Fruit fly (Drosophila melanogaster) ovary, adult (tissue): ENCODE measurements around the gene CG34028.

Source experiments
- CG17801 ChIP-seq: fragments of 200-800 bp; optimal IDR thresholded peaks from 2 replicates; lab custom pipeline; 2019; ENCODE audit warnings: missing biosample characterization, mild to moderate bottlenecking, missing genetic modification characterization, moderate library complexity; ENCODE audit not compliant: partially characterized antibody

The CG34028 gene

DNA sequence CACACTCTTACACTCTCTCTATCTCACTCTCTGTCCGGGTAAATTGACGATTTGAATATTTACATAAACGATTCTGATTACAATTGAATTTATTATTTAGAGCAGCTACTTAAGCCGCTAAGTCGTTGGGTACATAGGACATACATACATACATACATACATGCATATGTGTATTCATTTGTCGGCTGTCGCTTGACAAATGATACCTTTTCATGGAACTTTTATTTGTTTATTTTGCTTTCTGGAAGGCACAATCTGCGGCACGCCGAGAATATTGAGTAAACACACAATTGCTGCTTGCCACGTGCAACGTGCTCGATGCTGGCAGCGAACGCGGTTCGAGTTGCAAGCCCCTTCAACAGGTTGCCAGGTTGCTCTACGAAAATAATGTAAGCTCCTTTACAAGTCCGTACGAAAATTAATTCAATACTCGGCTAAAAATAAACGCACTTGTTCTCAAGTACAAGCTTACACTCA, 10.5 kb upstream of the CG34028 start:
- TF ChIP-seq CG17801, result no peak

DNA sequence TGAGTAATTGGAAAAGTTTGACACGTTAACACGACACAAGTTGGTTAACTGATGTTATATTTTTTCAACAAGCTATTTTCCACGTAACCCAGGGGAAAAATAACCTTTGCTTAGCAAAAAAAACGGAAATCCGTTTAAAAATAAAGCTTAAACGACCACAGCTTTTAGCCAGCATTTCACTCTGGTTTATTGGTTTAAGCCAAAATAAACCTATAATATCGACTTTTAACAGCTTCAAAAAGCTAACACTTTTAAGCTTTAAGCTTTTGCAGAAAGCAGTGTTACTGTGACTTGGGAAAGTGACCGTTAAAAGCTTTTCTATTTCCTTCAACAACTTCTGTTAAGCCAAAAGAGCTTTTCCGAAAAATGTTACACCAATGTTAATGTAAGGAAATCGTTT, 9.0 kb upstream of the CG34028 start:
- no peak for TF ChIP-seq CG17801

DNA sequence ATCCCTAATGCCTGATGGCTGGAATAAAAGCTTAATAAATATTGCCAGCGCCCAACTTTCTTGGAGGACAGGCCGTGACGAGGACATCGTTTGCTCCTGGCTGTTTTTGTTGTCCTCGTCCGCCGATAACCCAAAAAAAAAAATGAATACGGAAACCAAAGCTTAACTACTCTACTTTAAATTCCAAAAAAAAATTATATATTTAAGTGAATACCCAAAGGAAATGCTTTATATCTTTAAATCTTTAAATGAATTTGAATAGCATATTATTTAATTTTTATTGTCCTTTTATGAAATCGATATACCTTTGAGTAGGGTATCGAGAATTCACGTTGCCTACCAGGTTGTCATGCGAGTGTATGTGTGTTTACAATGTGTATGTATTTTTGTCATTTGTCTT, 8.9 kb downstream of the CG34028 start:
- no peak for TF ChIP-seq CG17801

DNA sequence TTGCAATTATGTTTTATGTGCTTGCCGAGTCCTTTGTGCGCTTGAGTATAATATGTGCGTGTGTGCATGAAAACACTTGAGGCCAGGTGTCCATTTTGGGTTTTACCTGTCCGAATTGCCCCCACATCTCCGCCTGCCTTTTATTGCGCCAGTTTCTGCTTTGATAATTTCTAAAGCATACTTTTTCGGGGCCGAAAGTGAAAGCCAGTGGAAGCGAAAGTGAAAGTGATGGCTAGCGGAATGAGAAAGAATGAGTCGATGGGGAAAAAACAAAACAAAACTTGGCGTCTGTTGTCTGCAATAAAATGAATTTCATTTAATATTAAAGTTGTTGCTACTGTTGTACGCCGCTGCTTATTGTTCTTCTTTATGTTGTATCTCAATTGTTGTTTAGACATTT, 12.2 kb downstream of the CG34028 start:
- TF ChIP-seq CG17801, result no peak

DNA sequence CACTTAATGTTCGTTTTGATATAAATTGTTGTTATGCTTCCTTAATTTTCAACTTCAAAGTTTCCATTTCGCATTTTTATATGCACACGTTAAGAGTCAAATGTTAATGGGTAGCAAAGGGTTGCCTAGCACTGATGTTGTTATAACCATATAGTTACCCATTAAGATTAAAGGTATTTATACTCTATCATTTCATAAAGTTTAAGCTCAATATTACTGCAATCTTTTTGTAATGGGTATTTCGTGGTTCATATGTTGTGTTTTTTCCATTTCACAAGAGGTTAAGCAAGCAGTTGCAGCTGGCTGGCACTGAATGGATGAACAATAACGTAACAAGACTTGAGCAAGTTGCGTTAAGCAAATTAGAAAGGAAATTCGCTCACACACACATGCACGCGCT, 20.5 kb downstream of the CG34028 start:
- no peak for TF ChIP-seq CG17801

DNA sequence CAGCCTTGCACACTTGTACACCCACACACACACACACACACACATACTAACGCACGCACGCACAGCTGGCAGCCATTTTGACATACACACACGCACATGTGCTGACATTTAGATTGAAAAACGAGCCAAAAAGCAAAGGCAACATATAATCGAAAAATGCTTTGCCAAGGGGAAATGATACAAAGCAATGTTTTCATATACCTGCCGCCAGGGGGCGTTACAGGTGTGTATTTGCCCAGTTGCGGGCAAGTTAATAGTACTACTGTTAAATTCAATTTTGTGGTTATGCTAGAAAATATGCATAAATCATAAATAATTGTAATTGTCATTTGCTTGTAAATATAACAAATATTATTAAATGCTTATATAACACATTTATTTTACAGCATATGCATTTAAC, 21.1 kb downstream of the CG34028 start:
- TF ChIP-seq CG17801, result no peak

DNA sequence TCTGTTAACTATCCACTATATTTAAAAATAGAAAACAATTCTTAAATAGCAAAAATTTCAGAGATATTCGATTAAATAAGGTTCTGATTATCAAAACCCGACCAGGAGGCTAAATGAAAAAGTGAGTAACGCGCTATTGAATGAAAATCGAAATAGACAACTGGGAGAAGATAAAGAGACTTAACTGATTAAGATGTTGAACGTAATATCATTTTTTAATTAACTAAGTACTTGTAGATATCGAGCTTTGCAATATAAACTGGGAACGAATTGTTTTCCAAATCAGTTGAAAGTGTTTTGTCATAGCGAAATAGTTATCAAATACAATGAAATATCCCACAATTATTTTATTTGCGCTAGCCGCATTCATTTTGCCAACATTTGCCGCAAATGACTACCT, 22.2 kb downstream of the CG34028 start, which contains the start of gene CG34026:
Gene CG34026, plus strand, starts transcription at position 301 of the 400 bp plus-strand sequence.
- TF ChIP-seq CG17801, result no peak

DNA sequence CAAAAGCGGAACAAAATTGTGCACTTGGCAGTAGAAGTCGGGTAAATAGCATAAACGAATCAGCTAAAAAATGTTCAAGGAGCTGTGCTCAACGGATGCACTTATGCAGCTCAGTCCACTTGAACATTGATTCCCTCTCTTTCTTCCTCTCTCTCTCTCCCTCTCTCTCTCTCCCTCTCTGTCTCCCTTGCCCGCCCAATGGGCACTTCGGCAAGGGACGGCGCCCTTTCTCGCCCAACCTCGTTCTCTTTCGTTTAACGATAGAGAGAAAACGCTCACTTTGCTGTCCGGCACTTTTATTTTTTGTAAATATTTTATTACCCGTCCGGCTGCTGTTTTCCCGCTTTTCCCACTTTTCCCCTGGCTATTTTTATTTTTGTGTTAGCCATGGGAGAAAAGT, 33.1 kb downstream of the CG34028 start:
- TF ChIP-seq CG17801, result no peak

DNA sequence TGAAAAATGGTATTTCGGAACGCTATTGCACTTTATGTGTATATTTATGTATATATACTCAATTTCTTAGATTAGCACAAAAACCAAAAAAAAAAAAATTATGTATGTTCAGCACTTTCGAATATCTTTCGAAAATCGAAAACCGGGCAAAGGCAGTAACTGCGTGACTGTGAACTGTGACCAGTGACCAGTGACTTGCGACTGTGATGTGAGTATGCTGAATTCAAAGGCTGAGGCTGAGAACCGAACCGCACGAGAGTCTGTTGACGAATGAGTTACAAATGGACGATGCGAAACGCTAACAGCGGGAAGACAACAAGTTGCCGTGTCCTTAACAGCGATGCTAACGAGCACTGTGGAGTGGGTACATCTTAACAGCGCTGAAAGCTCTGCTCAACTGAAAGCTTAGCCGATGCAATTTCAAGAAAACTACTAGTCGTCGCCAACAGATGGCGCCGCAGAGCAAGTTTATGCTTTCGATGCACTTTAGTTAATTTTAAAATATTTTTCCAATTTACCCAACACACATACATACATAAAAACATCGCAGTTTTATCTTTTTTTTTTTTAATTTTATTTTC, 39.3 kb downstream of the CG34028 start, which contains the start of gene CG32700:
Gene CG32700, minus strand, starts transcription at position 274 of the 581 bp plus-strand sequence.
- no peak for TF ChIP-seq CG17801

DNA sequence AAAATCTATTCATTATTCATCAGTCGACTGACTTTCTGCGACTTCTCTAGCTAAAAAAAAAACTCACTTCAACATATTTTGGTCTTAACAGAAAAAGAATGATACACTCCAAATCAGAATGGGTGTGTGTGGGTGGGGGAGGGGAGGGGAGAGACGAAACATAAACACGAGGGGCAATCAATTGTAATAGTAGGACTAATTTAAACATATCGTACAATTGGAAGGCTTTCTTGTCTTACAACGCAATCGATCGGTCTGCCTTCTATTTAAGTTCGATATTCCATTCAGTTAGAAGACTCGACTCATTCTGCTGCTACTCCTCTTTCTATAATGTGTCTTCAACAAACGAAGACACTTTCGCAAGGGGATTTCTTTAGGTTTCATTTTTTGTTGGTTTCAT, 39.9 kb downstream of the CG34028 start:
- TF ChIP-seq CG17801, result no peak

DNA sequence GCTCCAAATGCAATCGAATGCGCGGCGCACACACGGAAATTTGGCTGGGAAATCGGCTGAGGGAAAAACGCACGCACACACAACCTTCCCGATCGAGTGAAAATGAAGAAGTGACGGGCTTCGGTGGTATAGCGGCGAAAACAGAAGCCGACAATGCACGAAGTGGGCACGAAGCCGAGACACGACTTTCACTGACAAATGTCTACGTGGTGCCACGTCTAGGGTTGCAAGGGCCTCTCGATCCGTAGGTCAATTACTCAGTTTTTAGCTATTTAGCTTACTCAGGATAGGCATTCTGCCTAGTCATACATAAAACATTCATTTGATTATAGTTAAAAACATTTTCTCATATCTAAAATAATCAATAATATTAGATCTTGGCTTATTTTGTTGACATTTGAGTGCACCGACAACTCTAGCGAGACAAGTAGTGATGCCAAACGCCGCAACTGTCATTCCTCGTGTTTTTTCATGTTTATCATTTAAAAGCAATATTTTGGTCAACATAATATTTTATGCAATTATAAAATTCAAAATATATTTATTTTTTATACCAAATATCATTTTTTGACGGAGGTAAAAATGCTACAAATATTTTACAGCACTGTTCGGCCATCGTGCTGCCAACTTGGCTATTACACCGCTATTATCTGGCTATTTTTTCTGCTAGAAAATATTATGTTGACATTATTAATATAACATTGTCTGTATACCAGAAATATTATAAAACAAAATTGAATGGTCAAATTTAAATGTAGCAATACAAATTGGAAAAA, 42.4 kb downstream of the CG34028 start:
- TF ChIP-seq CG17801, result peak; percentile 94

DNA sequence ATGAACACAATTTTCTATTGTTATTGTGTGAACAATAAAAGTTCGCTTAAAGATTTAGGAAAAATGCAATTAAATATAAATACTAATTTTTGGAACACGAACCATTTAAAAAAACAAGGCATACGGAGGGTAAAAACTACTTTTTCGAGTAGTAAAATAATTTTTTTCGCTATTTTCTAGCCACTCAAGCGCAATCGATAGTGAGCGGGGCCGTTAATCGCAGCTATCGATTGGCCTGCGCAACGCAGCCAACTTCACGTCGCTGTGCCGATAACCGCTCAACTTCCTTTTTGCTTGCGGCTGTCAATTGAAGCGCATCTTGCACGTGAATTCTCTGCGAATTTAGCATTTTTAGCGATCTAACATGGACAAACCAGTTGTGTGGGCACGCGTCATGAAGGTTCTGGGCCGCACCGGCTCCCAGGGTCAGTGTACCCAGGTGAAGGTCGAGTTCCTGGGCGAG, 43.1 kb downstream of the CG34028 start, which contains the start of gene RpS28b:
Gene RpS28b, plus strand, starts transcription at position 278 of the 463 bp plus-strand sequence.
- TF ChIP-seq CG17801, result peak; percentile 80

DNA sequence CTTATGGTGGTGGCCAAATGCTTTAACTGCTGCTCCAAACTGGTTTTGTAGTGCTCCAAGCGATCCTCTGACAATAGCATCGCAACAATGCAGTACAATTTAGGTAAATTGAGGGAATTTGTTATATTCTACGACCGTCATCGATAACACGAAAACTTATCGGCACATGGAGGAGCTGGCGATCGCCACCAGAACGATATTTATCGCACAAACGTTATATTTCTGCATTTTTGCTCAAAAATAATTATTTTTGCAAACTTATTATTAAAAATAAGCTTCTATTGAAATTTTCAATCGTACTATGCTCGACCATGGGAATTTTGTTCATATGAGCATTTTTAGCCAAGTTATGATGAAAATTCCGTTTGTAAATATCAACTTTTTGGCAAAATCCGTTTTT, 45.1 kb downstream of the CG34028 start, which contains the start of gene CG15317:
Gene CG15317, minus strand, starts transcription at position 148 of the 400 bp plus-strand sequence.
- no peak for TF ChIP-seq CG17801
